Worm (Caenorhabditis elegans): Measurements from ENCODE around the gene fbxc-30.
"Not testable (repeated sequence)": the region's sequence is repeated elsewhere in the genome, so short reads cannot be mapped to it uniquely, and the experiment has no call there.

The fbxc-30 gene

ce11 chrII:958618-959017 lies 41.2 kb downstream of the fbxc-30 start, which contains the start of gene sdz-4:
Gene sdz-4, plus strand, starts transcription at chrII:958918.
- TF ChIP-seq jun-1 (tag; optimal IDR thresholded peaks at IDR 0.05) (no peak), nhr-237 (tag; optimal IDR thresholded peaks at IDR 0.05) (no peak), hmg-11 (tag; optimal IDR thresholded peaks at IDR 0.05) (no peak), mdl-1 (tag; optimal IDR thresholded peaks at IDR 0.05) (no peak), elt-2 (tag; optimal IDR thresholded peaks at IDR 0.05) (no peak), aly-2 (tag; optimal IDR thresholded peaks at IDR 0.05) (no peak), ceh-28 (tag; optimal IDR thresholded peaks at IDR 0.05) (no peak), zag-1 (tag; optimal IDR thresholded peaks at IDR 0.05) (no peak)

ce11 chrII:960218-960617 lies 42.8 kb downstream of the fbxc-30 start, which contains the start of the genes C32B5.18 and C32B5.7:
Gene C32B5.18, plus strand, starts transcription at chrII:960518.
Gene C32B5.7, plus strand, starts transcription at chrII:960528.
- no peak for TF ChIP-seq aly-2 (tag; optimal IDR thresholded peaks at IDR 0.05)
- TF ChIP-seq daf-12 (tag; optimal IDR thresholded peaks at IDR 0.05) = no peak
- TF ChIP-seq sea-2 (GFP tag; optimal IDR thresholded peaks at IDR 0.05) = no peak
- TF ChIP-seq lin-39 (tag; optimal IDR thresholded peaks at IDR 0.05) = no peak
- TF ChIP-seq nhr-23 (tag; optimal IDR thresholded peaks at IDR 0.05) = no peak
- TF ChIP-seq tbx-2 (tag; optimal IDR thresholded peaks at IDR 0.05) = no peak
- no peak for TF ChIP-seq ceh-28 (tag; optimal IDR thresholded peaks at IDR 0.05)
- TF ChIP-seq fkh-10 (GFP tag; optimal IDR thresholded peaks at IDR 0.05) = no peak
- no peak for TF ChIP-seq R02D3.7 (tag; optimal IDR thresholded peaks at IDR 0.05)
- TF ChIP-seq elt-3 (tag; optimal IDR thresholded peaks at IDR 0.05) = no peak
- TF ChIP-seq fos-1 (tag; optimal IDR thresholded peaks at IDR 0.05) = no peak
- TF ChIP-seq ceh-9 (tag; optimal IDR thresholded peaks at IDR 0.05) = no peak
- no peak for TF ChIP-seq pha-4 (tag; optimal IDR thresholded peaks at IDR 0.05)
- no peak for TF ChIP-seq nhr-25 (tag; optimal IDR thresholded peaks at IDR 0.05)
- no peak for TF ChIP-seq hmg-11 (tag; optimal IDR thresholded peaks at IDR 0.05)

ce11 chrII:961961-962360 lies 44.5 kb downstream of the fbxc-30 start, which contains the start of gene C32B5.13:
Gene C32B5.13, minus strand, starts transcription at chrII:962061.
- TF ChIP-seq ztf-4 (tag; optimal IDR thresholded peaks at IDR 0.05) (no peak), elt-3 (tag; optimal IDR thresholded peaks at IDR 0.05) (no peak), mml-1 (tag; optimal IDR thresholded peaks at IDR 0.05) (no peak), unc-39 (tag; optimal IDR thresholded peaks at IDR 0.05) (no peak), nhr-28 (tag; optimal IDR thresholded peaks at IDR 0.05) (no peak), fkh-2 (tag; optimal IDR thresholded peaks at IDR 0.05) (no peak), egl-5 (tag; optimal IDR thresholded peaks at IDR 0.05) (no peak), hmg-11 (tag; optimal IDR thresholded peaks at IDR 0.05) (no peak)

- TF ChIP-seq sea-2 (GFP tag; optimal IDR thresholded peaks at IDR 0.05); pqm-1 (tag; optimal IDR thresholded peaks at IDR 0.05); nhr-25 (tag; optimal IDR thresholded peaks at IDR 0.05): not testable (repeated sequence)
Observed at ce11 chrII:966962-967361, 49.5 kb downstream of the fbxc-30 start, which contains the start of gene fbxc-18. Gene fbxc-18, minus strand, starts transcription at chrII:967062.

ce11 chrII:968106-968505 lies 50.7 kb downstream of the fbxc-30 start, which contains the start of gene C32B5.6:
Gene C32B5.6, plus strand, starts transcription at chrII:968406.
- not testable (repeated sequence) for TF ChIP-seq mml-1, elt-3, snpc-4 (tag; optimal IDR thresholded peaks at IDR 0.05)

Data from whole organism, L3 larva.